Worm (Caenorhabditis elegans) whole organism, L4/young adult: ENCODE results near the gene bbln-1.

Source experiments
- dao-5 ChIP-seq: sonication (generic microtip); optimal IDR thresholded peaks from 2 replicates; lab custom pipeline; 2016; ENCODE audit warnings: missing genotype, missing genetic modification characterization, moderate library complexity, missing compliant biosample characterization
- him-1 ChIP-seq: sonication (generic microtip); optimal IDR thresholded peaks from 2 replicates; lab custom pipeline; 2016; ENCODE audit warnings: missing genotype, missing genetic modification reagents, missing genetic modification characterization, missing compliant biosample characterization

DNA sequence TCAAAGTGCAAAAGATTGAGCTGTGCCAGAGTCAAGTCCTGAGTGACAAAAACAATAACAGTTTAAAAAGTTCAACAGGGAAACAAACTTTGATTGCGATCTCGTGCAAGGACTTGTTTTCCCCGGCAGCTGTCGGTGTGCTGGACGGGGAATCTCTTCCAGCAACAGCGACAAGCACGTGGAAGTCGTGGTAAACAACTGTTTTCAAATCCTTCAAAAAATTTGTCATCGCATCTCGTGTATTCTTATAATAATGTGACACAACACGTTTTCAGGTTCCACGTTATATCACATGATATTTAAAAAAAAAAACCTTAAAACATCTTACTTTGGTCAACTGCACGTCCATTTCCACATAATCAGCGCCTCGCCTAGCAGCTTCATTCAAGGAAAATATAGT lies 43.7 kb downstream of the bbln-1 start:
- TF ChIP-seq dao-5 (no peak), him-1 (no peak)
